Worm (Caenorhabditis elegans) whole organism, L2 larva: ENCODE data around the gene Y11D7A.7.

Experiments used
- R02D3.7 ChIP-seq: fragments of 150-350 bp; optimal IDR thresholded peaks from 2 replicates; lab custom pipeline; 2014; ENCODE audit warnings: missing biosample characterization, missing genetic modification characterization
- crh-2 ChIP-seq: sonication (generic microtip); optimal IDR thresholded peaks from 2 replicates; lab custom pipeline; 2017; ENCODE audit warnings: missing biosample characterization, missing genetic modification characterization
- egl-27 ChIP-seq: sonication (generic microtip); optimal IDR thresholded peaks from 3 replicates; lab custom pipeline; 2017; ENCODE audit warnings: missing biosample characterization, missing genetic modification reagents, missing genetic modification characterization
- lin-11 ChIP-seq: fragments of 150-350 bp; sonication (generic microtip); optimal IDR thresholded peaks from 2 replicates; lab custom pipeline; 2014; ENCODE audit warnings: missing biosample characterization, missing genetic modification characterization, inconsistent platforms, mixed read lengths
- nhr-11 ChIP-seq: fragments of 150-350 bp; optimal IDR thresholded peaks from 2 replicates; lab custom pipeline; 2014; ENCODE audit warnings: missing biosample characterization, missing genetic modification characterization

DNA sequence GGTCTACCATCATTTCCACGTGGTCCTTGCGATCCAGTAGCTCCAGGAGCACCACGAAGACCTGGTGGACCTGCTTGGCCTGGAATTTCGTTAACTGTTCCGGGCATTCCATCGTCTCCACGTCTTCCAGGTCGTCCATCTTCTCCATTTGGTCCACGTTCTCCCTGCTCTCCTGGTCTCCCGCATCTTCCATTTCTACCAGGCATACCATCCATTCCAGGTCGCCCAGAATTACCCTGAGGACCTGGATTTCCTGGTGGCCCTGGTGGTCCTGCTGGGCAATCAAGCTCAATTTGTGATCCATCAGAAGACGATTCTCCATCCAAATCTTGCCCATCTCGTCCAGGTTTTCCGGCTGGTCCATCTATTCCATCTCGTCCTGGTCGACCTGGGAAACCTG, 11.5 kb downstream of the Y11D7A.7 start:
- TF ChIP-seq crh-2 (tag; lab: Kevin White, UChicago) = no peak
- TF ChIP-seq nhr-11 (tag; lab: Kevin White, UChicago) = no peak
- no peak for TF ChIP-seq lin-11 (tag; lab: Kevin White, UChicago)
- no peak for TF ChIP-seq R02D3.7 (tag; lab: Kevin White, UChicago)
- no peak for TF ChIP-seq egl-27 (tag; lab: Kevin White, UChicago)
